Fruit fly (Drosophila melanogaster) S2 (cell line): ENCODE data around the gene Klp31E.

Source experiments
- CG8478 ChIP-seq: fragments of >200 bp; optimal IDR thresholded peaks from 2 replicates; lab custom pipeline; 2018
- CTCF ChIP-seq, 2 experiments: fragments of >200 bp; optimal IDR thresholded peaks; 2 replicates each; lab custom pipeline; 2018

DNA sequence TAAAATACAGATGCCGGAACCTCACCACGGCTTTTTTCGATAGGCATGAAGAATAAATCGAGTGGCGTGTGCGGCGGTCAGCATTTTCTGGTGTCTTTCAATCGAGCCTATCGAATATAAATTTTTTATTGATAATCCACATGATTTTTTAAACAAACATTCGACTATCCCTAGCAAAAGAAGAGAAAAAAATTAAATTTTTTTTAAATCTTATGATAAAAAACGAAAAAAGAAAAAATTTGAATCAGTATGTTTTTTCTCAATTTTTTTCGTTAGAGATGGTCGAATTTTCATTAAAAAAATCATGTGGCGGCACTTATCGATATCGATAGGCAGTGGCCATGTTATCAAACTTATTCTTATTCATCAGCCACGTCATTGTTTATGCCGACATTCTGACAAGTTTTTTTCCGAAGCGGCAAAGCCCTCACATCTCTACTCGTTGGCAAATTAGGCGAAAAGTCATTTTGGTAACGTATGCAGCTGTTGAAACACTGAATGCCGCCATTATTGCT is 12.8 kb downstream of the Klp31E start, which contains the start of the genes SmB and KdelR:
- TF ChIP-seq CTCF (optimal IDR thresholded peaks at IDR 0.05; lab: Kevin White, UChicago), result no peak
- TF ChIP-seq CG8478, result no peak
